Worm (Caenorhabditis elegans) whole organism, L3 larva: Measurements from ENCODE around the gene B0495.9.

Experiments
- ama-1 ChIP-seq: fragments of 150-350 bp; optimal IDR thresholded peaks from 2 replicates; lab custom pipeline; 2018
- ceh-16 ChIP-seq: sonication (generic microtip); optimal IDR thresholded peaks from 2 replicates; lab custom pipeline; 2017; ENCODE audit warnings: missing biosample characterization, missing genetic modification characterization
- ceh-9 ChIP-seq: sonication (generic microtip); optimal IDR thresholded peaks from 2 replicates; lab custom pipeline; 2018; ENCODE audit warnings: missing biosample characterization, missing genetic modification characterization
- daf-12 ChIP-seq: fragments of 150-350 bp; optimal IDR thresholded peaks from 2 replicates; lab custom pipeline; 2014; ENCODE audit warnings: missing biosample characterization, missing genetic modification reagents, missing genetic modification characterization
- egl-27 ChIP-seq: sonication (generic microtip); optimal IDR thresholded peaks from 4 replicates; lab custom pipeline; 2017; ENCODE audit warnings: missing biosample characterization, missing genetic modification reagents, missing genetic modification characterization
- elt-1 ChIP-seq: fragments of 150-350 bp; optimal IDR thresholded peaks from 2 replicates; lab custom pipeline; 2014; ENCODE audit warnings: missing biosample characterization, missing genetic modification characterization
- elt-2 ChIP-seq: sonication (generic microtip); optimal IDR thresholded peaks from 2 replicates; lab custom pipeline; 2016; ENCODE audit warnings: missing genetic modification reagents, mild to moderate bottlenecking, missing genetic modification characterization, missing compliant biosample characterization
- fkh-10 ChIP-seq: sonication (generic microtip); optimal IDR thresholded peaks from 2 replicates; lab custom pipeline; 2017; ENCODE audit warnings: missing biosample characterization, missing genetic modification reagents, missing genetic modification characterization
- hmg-11 ChIP-seq: sonication (generic microtip); optimal IDR thresholded peaks from 2 replicates; lab custom pipeline; 2016; ENCODE audit warnings: missing genetic modification characterization, missing compliant biosample characterization
- jun-1 ChIP-seq: fragments of 150-350 bp; optimal IDR thresholded peaks from 2 replicates; lab custom pipeline; 2014; ENCODE audit warnings: missing biosample characterization, missing genetic modification reagents, missing genetic modification characterization
- lin-39 ChIP-seq: fragments of 150-350 bp; optimal IDR thresholded peaks from 2 replicates; lab custom pipeline; 2018; ENCODE audit warnings: missing biosample characterization, missing genetic modification reagents, missing genetic modification characterization
- mdl-1 ChIP-seq: fragments of 150-350 bp; optimal IDR thresholded peaks from 2 replicates; lab custom pipeline; 2014; ENCODE audit warnings: missing biosample characterization, missing genetic modification characterization
- mml-1 ChIP-seq: fragments of 150-350 bp; sonication (generic microtip); optimal IDR thresholded peaks from 3 replicates; lab custom pipeline; 2014; ENCODE audit warnings: missing biosample characterization, missing genetic modification characterization
- nfya-1 ChIP-seq: sonication (generic microtip); optimal IDR thresholded peaks from 2 replicates; lab custom pipeline; 2017; ENCODE audit warnings: missing genetic modification characterization, mild to moderate bottlenecking, missing compliant biosample characterization, antibody characterized with exemption, moderate library complexity; ENCODE audit not compliant: insufficient read depth
- nhr-11 ChIP-seq: fragments of 150-350 bp; optimal IDR thresholded peaks from 2 replicates; lab custom pipeline; 2014; ENCODE audit warnings: missing biosample characterization, missing genetic modification characterization
- nhr-12 ChIP-seq: fragments of 150-350 bp; optimal IDR thresholded peaks from 2 replicates; lab custom pipeline; 2014; ENCODE audit warnings: missing biosample characterization, missing genetic modification characterization
- nhr-23 ChIP-seq: fragments of 150-350 bp; optimal IDR thresholded peaks from 2 replicates; lab custom pipeline; 2014; ENCODE audit warnings: missing biosample characterization, missing genetic modification reagents, missing genetic modification characterization
- nhr-237 ChIP-seq: fragments of 150-350 bp; optimal IDR thresholded peaks from 2 replicates; lab custom pipeline; 2014; ENCODE audit warnings: missing biosample characterization, missing genetic modification characterization
- nhr-28 ChIP-seq: fragments of 150-350 bp; optimal IDR thresholded peaks from 2 replicates; lab custom pipeline; 2014; ENCODE audit warnings: missing biosample characterization, missing genetic modification characterization
- nhr-67 ChIP-seq: fragments of 150-350 bp; optimal IDR thresholded peaks from 2 replicates; lab custom pipeline; 2014; ENCODE audit warnings: missing biosample characterization, missing genetic modification characterization
- nhr-76 ChIP-seq: fragments of 150-350 bp; sonication (generic microtip); optimal IDR thresholded peaks from 5 replicates; lab custom pipeline; 2014; ENCODE audit warnings: missing biosample characterization, missing genetic modification characterization
- nhr-77 ChIP-seq: fragments of 150-350 bp; optimal IDR thresholded peaks from 2 replicates; lab custom pipeline; 2014; ENCODE audit warnings: missing biosample characterization, missing genetic modification characterization
- pha-4 ChIP-seq: fragments of 150-350 bp; optimal IDR thresholded peaks from 2 replicates; lab custom pipeline; 2014; ENCODE audit warnings: missing biosample characterization, missing genetic modification reagents, missing genetic modification characterization
- sea-2 ChIP-seq: fragments of 150-350 bp; sonication (generic microtip); optimal IDR thresholded peaks from 4 replicates; lab custom pipeline; 2014; ENCODE audit warnings: missing biosample characterization, missing genetic modification reagents, missing genetic modification characterization
- skn-1 ChIP-seq: fragments of 150-350 bp; optimal IDR thresholded peaks from 2 replicates; lab custom pipeline; 2014; ENCODE audit warnings: missing biosample characterization, missing genetic modification characterization
- unc-39 ChIP-seq: sonication (generic microtip); optimal IDR thresholded peaks from 4 replicates; lab custom pipeline; 2017; ENCODE audit warnings: missing biosample characterization, missing genetic modification characterization
- zag-1 ChIP-seq: fragments of 150-350 bp; optimal IDR thresholded peaks from 2 replicates; lab custom pipeline; 2014; ENCODE audit warnings: missing biosample characterization, missing genetic modification characterization
- ztf-11 ChIP-seq: fragments of 150-350 bp; optimal IDR thresholded peaks from 2 replicates; lab custom pipeline; 2014; ENCODE audit warnings: missing biosample characterization, missing genetic modification characterization

B0495.9 gene

DNA sequence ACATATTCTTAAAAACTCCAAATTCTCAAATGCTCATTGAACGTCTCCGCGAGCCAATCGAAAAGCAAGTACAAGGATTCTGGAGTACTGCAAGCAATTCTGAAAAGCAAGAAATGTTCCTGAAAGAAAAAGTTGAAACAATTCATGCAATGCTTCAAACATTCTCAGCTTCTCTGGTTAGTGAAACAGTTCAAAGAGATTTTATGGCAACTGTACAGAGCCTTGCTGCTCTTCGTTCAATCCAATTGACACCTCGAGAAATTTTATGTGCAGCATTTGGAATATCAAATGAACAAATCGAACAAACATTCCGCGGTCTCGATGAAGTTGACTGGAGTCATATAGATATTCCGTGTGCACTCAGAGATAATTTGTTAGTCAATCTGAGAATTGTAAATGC, 28.2 kb upstream of the B0495.9 start:
- no peak for TF ChIP-seq nhr-77 (tag; lab: Kevin White, UChicago)
- TF ChIP-seq nhr-67 (tag; lab: Kevin White, UChicago), result no peak
- no peak for TF ChIP-seq nhr-23
- no peak for TF ChIP-seq daf-12 (tag; lab: Kevin White, UChicago)
- no peak for TF ChIP-seq mml-1 (tag; lab: Kevin White, UChicago)
- no peak for TF ChIP-seq nhr-12 (tag; lab: Kevin White, UChicago)
- TF ChIP-seq nhr-237 (tag; lab: Kevin White, UChicago), result no peak
- no peak for TF ChIP-seq elt-1 (tag; lab: Kevin White, UChicago)
- no peak for TF ChIP-seq unc-39 (tag; lab: Kevin White, UChicago)
- TF ChIP-seq ceh-16, result no peak
- TF ChIP-seq jun-1 (tag; lab: Kevin White, UChicago), result no peak
- TF ChIP-seq nhr-28 (tag; lab: Kevin White, UChicago), result no peak
- no peak for TF ChIP-seq hmg-11 (tag; lab: Kevin White, UChicago)

DNA sequence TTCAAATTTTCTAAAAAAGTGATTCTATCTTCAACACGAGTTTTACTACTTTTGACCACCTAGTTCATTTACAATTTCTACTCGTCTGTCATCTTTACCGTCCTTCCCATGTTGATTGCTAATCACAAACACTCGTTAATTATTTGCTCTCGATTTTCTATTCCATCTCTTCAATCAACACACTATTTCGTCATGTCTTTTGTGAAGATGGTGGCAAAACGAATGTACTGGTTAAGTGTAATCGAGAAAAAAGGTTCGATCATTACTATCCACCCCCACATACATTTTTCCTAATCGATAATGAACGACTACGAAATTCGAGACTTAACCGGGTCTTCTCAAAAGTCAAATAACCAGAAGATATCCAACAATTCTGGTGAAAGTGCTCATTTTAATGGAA, 16.1 kb upstream of the B0495.9 start, which contains the start of gene cpna-2:
TSS of gene cpna-2 (plus strand) at position 301 of the 400 bp plus-strand sequence.
- TF ChIP-seq egl-27 (tag; lab: Kevin White, UChicago), result no peak
- TF ChIP-seq ceh-16, result no peak
- no peak for TF ChIP-seq elt-2 (tag; lab: Kevin White, UChicago)
- TF ChIP-seq nhr-11 (tag; lab: Kevin White, UChicago), result no peak
- no peak for TF ChIP-seq jun-1 (tag; lab: Kevin White, UChicago)
- no peak for TF ChIP-seq fkh-10 (GFP tag; lab: Kevin White, UChicago)
- TF ChIP-seq mdl-1 (tag; lab: Kevin White, UChicago), result no peak
- TF ChIP-seq ztf-11 (tag; lab: Kevin White, UChicago), result no peak
- TF ChIP-seq, all 47 proteins: peak for 0

DNA sequence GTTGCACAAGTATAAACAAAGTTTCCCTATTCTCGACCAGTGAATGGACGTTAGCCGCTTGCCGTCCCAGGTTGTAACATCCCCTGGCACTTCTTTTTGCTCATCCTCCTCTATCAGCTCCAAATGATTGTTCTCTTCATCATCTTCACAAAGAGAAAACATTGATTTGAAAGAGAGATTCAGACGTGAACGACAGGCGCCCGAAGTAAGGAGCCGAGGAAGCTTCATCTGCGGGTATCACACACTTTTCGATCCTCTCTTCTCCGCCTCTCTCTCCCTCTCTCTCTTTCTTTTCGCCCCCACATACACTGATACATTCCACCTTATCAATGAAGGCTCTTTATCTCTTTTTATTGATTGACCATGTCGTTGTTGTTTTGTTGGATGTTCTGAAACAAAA, 14.3 kb upstream of the B0495.9 start:
- TF ChIP-seq pha-4 (tag; lab: Kevin White, UChicago) (no peak), ama-1 (lab: Kevin White, UChicago) (no peak)
- TF ChIP-seq, all 47 proteins: peak for 0

DNA sequence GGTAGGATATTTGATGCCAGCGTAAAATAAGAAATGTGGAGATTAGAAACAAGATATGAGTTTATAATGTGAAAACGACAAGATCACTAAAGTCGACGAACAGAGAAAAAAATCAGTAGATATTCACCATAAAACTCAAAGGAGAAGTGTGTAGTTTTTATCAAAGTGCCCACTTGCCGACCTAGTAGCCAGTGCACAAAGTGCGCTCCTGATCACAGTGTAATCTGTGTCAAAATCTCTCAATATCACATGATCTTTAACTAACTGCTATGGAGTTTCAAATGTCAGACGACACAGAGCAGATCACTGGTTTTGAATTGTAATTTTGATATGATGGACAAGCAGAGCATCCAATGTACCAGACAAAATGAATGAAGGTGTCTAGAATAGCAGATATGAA, 12.0 kb upstream of the B0495.9 start:
- TF ChIP-seq ceh-9 (tag; lab: Kevin White, UChicago) (no peak), lin-39 (tag; lab: Kevin White, UChicago) (no peak)

DNA sequence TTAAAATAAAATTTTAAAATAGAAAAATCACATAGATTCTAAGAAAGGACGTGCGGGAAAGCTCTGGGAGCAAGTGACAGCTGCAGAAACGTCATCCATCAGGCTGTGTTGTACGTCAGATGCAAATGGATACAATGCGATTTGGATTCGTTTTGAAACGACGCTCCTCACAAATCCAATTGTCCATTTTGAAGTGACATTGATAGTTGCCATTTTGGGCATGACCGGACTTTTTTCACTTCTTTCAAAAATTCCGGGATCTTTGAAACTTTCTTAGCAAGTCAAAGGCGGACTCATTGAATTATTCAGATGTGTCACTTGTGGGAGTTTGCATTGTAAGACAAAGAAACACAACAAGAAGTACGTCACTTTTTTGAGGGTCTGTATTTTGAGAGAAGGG, 10.5 kb upstream of the B0495.9 start:
- TF ChIP-seq zag-1 (tag; lab: Kevin White, UChicago) (no peak), fkh-10 (GFP tag; lab: Kevin White, UChicago) (peak; percentile 39), skn-1 (tag; lab: Kevin White, UChicago) (no peak), nhr-77 (tag; lab: Kevin White, UChicago) (no peak)

DNA sequence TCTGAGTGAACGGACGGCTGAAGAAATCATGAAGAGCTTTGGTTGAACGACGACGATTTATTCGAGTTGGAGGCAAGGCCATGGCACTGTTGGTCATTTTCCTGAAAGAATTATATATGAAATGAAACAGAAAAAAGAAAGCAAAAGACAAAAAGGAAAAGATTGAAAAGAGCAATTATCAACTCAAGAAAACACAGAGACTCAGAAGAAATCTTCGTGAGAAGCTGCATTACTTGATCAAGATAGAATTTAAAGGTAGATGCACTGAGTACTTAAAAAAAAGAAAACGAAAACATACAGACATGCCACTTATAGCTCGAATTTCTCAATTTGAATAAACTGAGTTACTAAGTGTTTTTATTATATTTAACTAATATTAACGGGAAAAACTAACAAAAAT, 10.0 kb upstream of the B0495.9 start, which contains the start of gene cpna-5:
TSS of gene cpna-5 (minus strand) at position 101 of the 400 bp plus-strand sequence.
- TF ChIP-seq elt-2 (tag; lab: Kevin White, UChicago) (no peak), sea-2 (GFP tag; lab: Kevin White, UChicago) (no peak), fkh-10 (GFP tag; lab: Kevin White, UChicago) (no peak), nhr-76 (tag; lab: Kevin White, UChicago) (no peak), egl-27 (tag; lab: Kevin White, UChicago) (no peak), nhr-28 (tag; lab: Kevin White, UChicago) (no peak), nhr-237 (tag; lab: Kevin White, UChicago) (no peak), nfya-1 (tag; lab: Kevin White, UChicago) (no peak)

DNA sequence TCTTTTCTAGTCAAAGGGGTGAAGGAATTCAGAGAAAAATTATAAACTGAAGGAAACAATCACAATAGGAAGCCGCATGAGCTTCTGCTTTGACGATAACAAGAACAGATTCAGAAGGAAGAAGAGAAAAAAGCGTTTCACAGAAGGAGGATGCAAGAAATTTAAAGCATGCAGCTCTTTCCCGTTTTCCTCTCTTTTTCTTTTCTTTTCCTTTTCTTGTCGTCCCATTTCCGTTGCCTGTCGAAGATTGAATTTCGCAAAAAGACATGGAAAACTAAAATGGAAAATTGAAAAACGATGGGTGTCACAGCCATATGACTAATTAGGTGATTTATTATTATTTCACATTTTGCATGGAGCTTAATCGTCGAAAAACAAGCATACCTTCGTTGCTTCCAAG, 7.6 kb upstream of the B0495.9 start:
- TF ChIP-seq hmg-11 (tag; lab: Kevin White, UChicago) (peak; percentile 14), mml-1 (tag; lab: Kevin White, UChicago) (no peak), fkh-10 (GFP tag; lab: Kevin White, UChicago) (peak; percentile 39)
